Worm (Caenorhabditis elegans) whole organism, late embryonic: ENCODE data around the gene F28A10.13.
"Not testable (repeated sequence)": the region's sequence is repeated elsewhere in the genome, so short reads cannot be mapped to it uniquely, and the experiment has no call there.

Experiments used
- C08G9.2 ChIP-seq: sonication (generic microtip); optimal IDR thresholded peaks from 2 replicates; lab custom pipeline; 2016; ENCODE audit warnings: mild to moderate bottlenecking, missing genetic modification characterization, moderate library complexity, missing compliant biosample characterization
- C38D4.7 ChIP-seq: fragments of 200-800 bp; sonication (Bioruptor generic); optimal IDR thresholded peaks from 2 replicates; lab custom pipeline; 2018; ENCODE audit warnings: mild to moderate bottlenecking, missing genetic modification characterization, moderate library complexity, missing compliant biosample characterization
- T23F11.4 ChIP-seq: fragments of 200-800 bp; sonication (Bioruptor generic); optimal IDR thresholded peaks from 2 replicates; lab custom pipeline; 2018; ENCODE audit warnings: mild to moderate bottlenecking, missing genetic modification characterization, missing compliant biosample characterization
- Y22D7AL.16 ChIP-seq: sonication (generic microtip); optimal IDR thresholded peaks from 2 replicates; lab custom pipeline; 2016; ENCODE audit warnings: missing genetic modification characterization, missing compliant biosample characterization
- ahr-1 ChIP-seq: sonication (generic microtip); optimal IDR thresholded peaks from 2 replicates; lab custom pipeline; 2016; ENCODE audit warnings: missing genetic modification characterization, missing compliant biosample characterization
- ama-1 ChIP-seq: fragments of 150-350 bp; optimal IDR thresholded peaks from 2 replicates; lab custom pipeline; 2014
- ceh-18 ChIP-seq: sonication (generic microtip); optimal IDR thresholded peaks from 2 replicates; lab custom pipeline; 2016; ENCODE audit warnings: missing genetic modification characterization, missing compliant biosample characterization
- ceh-24 ChIP-seq: sonication (generic microtip); optimal IDR thresholded peaks from 2 replicates; lab custom pipeline; 2016; ENCODE audit warnings: mild to moderate bottlenecking, missing genetic modification characterization, missing compliant biosample characterization
- ceh-34 ChIP-seq: sonication (generic microtip); optimal IDR thresholded peaks from 2 replicates; lab custom pipeline; 2016; ENCODE audit warnings: mild to moderate bottlenecking, missing genetic modification characterization, missing compliant biosample characterization
- ceh-45 ChIP-seq: fragments of 200-800 bp; sonication (Bioruptor generic); IDR thresholded peaks from 2 replicates; pipeline ENCODE4 v1.3.6; 2022; ENCODE audit warnings: missing genetic modification reagents, missing genetic modification characterization, missing compliant biosample characterization
- ceh-48 ChIP-seq: sonication (generic microtip); optimal IDR thresholded peaks from 2 replicates; lab custom pipeline; 2016; ENCODE audit warnings: missing genetic modification characterization, inconsistent platforms, missing compliant biosample characterization
- ceh-6 ChIP-seq: fragments of 200-800 bp; sonication (Bioruptor generic); optimal IDR thresholded peaks from 2 replicates; lab custom pipeline; 2018; ENCODE audit warnings: mild to moderate bottlenecking, missing genetic modification characterization, missing compliant biosample characterization
- ceh-9 ChIP-seq: sonication (generic microtip); optimal IDR thresholded peaks from 2 replicates; lab custom pipeline; 2016; ENCODE audit warnings: mild to moderate bottlenecking, missing genetic modification characterization, inconsistent platforms, missing compliant biosample characterization
- che-1 ChIP-seq: sonication (generic microtip); optimal IDR thresholded peaks from 2 replicates; lab custom pipeline; 2016; ENCODE audit warnings: mild to moderate bottlenecking, missing genetic modification characterization, missing compliant biosample characterization
- elt-2 ChIP-seq: sonication (generic microtip); optimal IDR thresholded peaks from 2 replicates; lab custom pipeline; 2016; ENCODE audit warnings: missing genetic modification reagents, missing genetic modification characterization, missing compliant biosample characterization
- fax-1 ChIP-seq: sonication (generic microtip); optimal IDR thresholded peaks from 2 replicates; lab custom pipeline; 2016; ENCODE audit warnings: missing genotype, missing genetic modification characterization, missing compliant biosample characterization
- hlh-15 ChIP-seq: sonication (generic microtip); optimal IDR thresholded peaks from 2 replicates; lab custom pipeline; 2016; ENCODE audit warnings: missing genetic modification characterization, missing compliant biosample characterization
- hlh-30 ChIP-seq: sonication (generic microtip); optimal IDR thresholded peaks from 2 replicates; lab custom pipeline; 2017; ENCODE audit warnings: antibody characterized with exemption, missing genetic modification characterization, missing compliant biosample characterization; ENCODE audit not compliant: insufficient read depth
- hlh-8 ChIP-seq: sonication (generic microtip); optimal IDR thresholded peaks from 2 replicates; lab custom pipeline; 2016; ENCODE audit warnings: missing genotype, missing genetic modification characterization, missing compliant biosample characterization
- lin-11 ChIP-seq: fragments of 200-800 bp; sonication (Bioruptor generic); optimal IDR thresholded peaks from 2 replicates; lab custom pipeline; 2018; ENCODE audit warnings: mild to moderate bottlenecking, missing genetic modification characterization, missing compliant biosample characterization
- mec-3 ChIP-seq: sonication (generic microtip); optimal IDR thresholded peaks from 2 replicates; lab custom pipeline; 2016; ENCODE audit warnings: borderline replicate concordance, missing genetic modification characterization, missing compliant biosample characterization
- nhr-11 ChIP-seq: fragments of 150-350 bp; optimal IDR thresholded peaks from 2 replicates; lab custom pipeline; 2014; ENCODE audit warnings: missing biosample characterization, missing genetic modification characterization
- npax-4 ChIP-seq: sonication (generic microtip); optimal IDR thresholded peaks from 2 replicates; lab custom pipeline; 2016; ENCODE audit warnings: missing genetic modification characterization, missing compliant biosample characterization
- odd-2 ChIP-seq: sonication (generic microtip); optimal IDR thresholded peaks from 2 replicates; lab custom pipeline; 2017; ENCODE audit warnings: antibody characterized with exemption, mild to moderate bottlenecking, missing genetic modification characterization, missing compliant biosample characterization
- pag-3 ChIP-seq: sonication (generic microtip); optimal IDR thresholded peaks from 2 replicates; lab custom pipeline; 2016; ENCODE audit warnings: missing compliant biosample characterization, missing genetic modification characterization, borderline replicate concordance
- pax-1 ChIP-seq: fragments of 150-350 bp; optimal IDR thresholded peaks from 2 replicates; lab custom pipeline; 2014; ENCODE audit warnings: missing biosample characterization, missing genetic modification characterization
- pha-2 ChIP-seq: sonication (generic microtip); optimal IDR thresholded peaks from 2 replicates; lab custom pipeline; 2017; ENCODE audit warnings: mild to moderate bottlenecking, missing genetic modification characterization, missing compliant biosample characterization
- pha-4 ChIP-seq: fragments of 150-350 bp; optimal IDR thresholded peaks from 2 replicates; lab custom pipeline; 2018; ENCODE audit warnings: missing biosample characterization, missing genetic modification reagents, missing genetic modification characterization
- pqm-1 ChIP-seq: sonication (generic microtip); optimal IDR thresholded peaks from 2 replicates; lab custom pipeline; 2016; ENCODE audit warnings: missing genetic modification characterization, missing compliant biosample characterization
- ref-2 ChIP-seq: sonication (generic microtip); optimal IDR thresholded peaks from 2 replicates; lab custom pipeline; 2016; ENCODE audit warnings: missing genetic modification characterization, missing compliant biosample characterization
- sox-4 ChIP-seq: sonication (generic microtip); optimal IDR thresholded peaks from 2 replicates; lab custom pipeline; 2017; ENCODE audit warnings: mild to moderate bottlenecking, missing genetic modification characterization, inconsistent platforms, missing compliant biosample characterization
- syd-9 ChIP-seq: sonication (generic microtip); optimal IDR thresholded peaks from 2 replicates; lab custom pipeline; 2016; ENCODE audit warnings: mild to moderate bottlenecking, missing genetic modification characterization, moderate library complexity, missing compliant biosample characterization
- tbx-2 ChIP-seq: sonication (generic microtip); optimal IDR thresholded peaks from 2 replicates; lab custom pipeline; 2016; ENCODE audit warnings: missing genetic modification characterization, missing compliant biosample characterization
- tbx-7 ChIP-seq: sonication (generic microtip); optimal IDR thresholded peaks from 2 replicates; lab custom pipeline; 2016; ENCODE audit warnings: missing genotype, missing genetic modification characterization, missing compliant biosample characterization
- unc-42 ChIP-seq: sonication (generic microtip); optimal IDR thresholded peaks from 2 replicates; lab custom pipeline; 2016; ENCODE audit warnings: missing genotype, missing genetic modification characterization, missing compliant biosample characterization
- ztf-16 ChIP-seq: sonication (generic microtip); optimal IDR thresholded peaks from 2 replicates; lab custom pipeline; 2017; ENCODE audit warnings: missing genetic modification characterization, missing compliant biosample characterization

Gene F28A10.13

ce11 chrII:840131-840530 is 8.5 kb upstream of the F28A10.13 start, which contains the start of gene clc-33:
TSS of gene clc-33 (plus strand) at chrII:840431.
- no peak for TF ChIP-seq hlh-30 (tag; lab: Kevin White, UChicago)
- TF ChIP-seq pha-2: no peak
- no peak for TF ChIP-seq C08G9.2 (tag; lab: Kevin White, UChicago)
- no peak for TF ChIP-seq lin-11 (tag; lab: Kevin White, UChicago)
- no peak for TF ChIP-seq ceh-45
- no peak for TF ChIP-seq ceh-6
- TF ChIP-seq pqm-1 (tag; lab: Kevin White, UChicago): no peak
- TF ChIP-seq sox-4 (tag; lab: Kevin White, UChicago): no peak
- TF ChIP-seq nhr-11 (tag; lab: Kevin White, UChicago): no peak
- no peak for TF ChIP-seq mec-3
- no peak for TF ChIP-seq npax-4 (tag; lab: Kevin White, UChicago)
- TF ChIP-seq pag-3 (tag; lab: Kevin White, UChicago): no peak
- TF ChIP-seq ama-1: no peak
- no peak for TF ChIP-seq ref-2 (tag; lab: Kevin White, UChicago)
- no peak for TF ChIP-seq che-1 (tag; lab: Kevin White, UChicago)
- TF ChIP-seq tbx-7 (tag; lab: Kevin White, UChicago): no peak

- TF ChIP-seq npax-4 (tag; lab: Kevin White, UChicago) (no peak), ahr-1 (tag; lab: Kevin White, UChicago) (no peak), fax-1 (no peak), sox-4 (tag; lab: Kevin White, UChicago) (no peak)
Measured at ce11 chrII:843971-844370, 4.6 kb upstream of the F28A10.13 start, which contains the start of gene F28A10.4. TSS of gene F28A10.4 (plus strand) at chrII:844271.

- TF ChIP-seq T23F11.4 (GFP tag; lab: Kevin White, UChicago): no peak
- TF ChIP-seq ceh-6: no peak
- TF ChIP-seq C08G9.2 (tag; lab: Kevin White, UChicago): no peak
- no peak for TF ChIP-seq C38D4.7 (GFP tag; lab: Kevin White, UChicago)
- no peak for TF ChIP-seq pqm-1 (tag; lab: Kevin White, UChicago)
- no peak for TF ChIP-seq pag-3 (tag; lab: Kevin White, UChicago)
- no peak for TF ChIP-seq syd-9 (tag; lab: Kevin White, UChicago)
- no peak for TF ChIP-seq unc-42 (tag; lab: Kevin White, UChicago)
- TF ChIP-seq odd-2 (tag; lab: Kevin White, UChicago): no peak
- no peak for TF ChIP-seq ceh-48
- no peak for TF ChIP-seq pha-4
- TF ChIP-seq ztf-16 (tag; lab: Kevin White, UChicago): no peak
- TF ChIP-seq ceh-34 (tag; lab: Kevin White, UChicago): no peak
- TF ChIP-seq ref-2 (tag; lab: Kevin White, UChicago): no peak
- no peak for TF ChIP-seq ceh-24 (tag; lab: Kevin White, UChicago)
- TF ChIP-seq che-1 (tag; lab: Kevin White, UChicago): no peak
- no peak for TF ChIP-seq hlh-15 (tag; lab: Kevin White, UChicago)
- no peak for TF ChIP-seq Y22D7AL.16 (tag; lab: Kevin White, UChicago)
- no peak for TF ChIP-seq ceh-9 (tag; lab: Kevin White, UChicago)
- TF ChIP-seq hlh-8 (tag; lab: Kevin White, UChicago): no peak
Measured at ce11 chrII:845618-846017, 3.0 kb upstream of the F28A10.13 start, which contains the start of gene F28A10.7. TSS of gene F28A10.7 (minus strand) at chrII:845718.

ce11 chrII:850567-850966 is 2.0 kb downstream of the F28A10.13 start, which contains the start of gene F28A10.5:
TSS of gene F28A10.5 (minus strand) at chrII:850667.
- TF ChIP-seq T23F11.4 (GFP tag; lab: Kevin White, UChicago); hlh-8 (tag; lab: Kevin White, UChicago); elt-2 (tag; lab: Kevin White, UChicago): not testable (repeated sequence)

ce11 chrII:861564-861963 is 13.0 kb downstream of the F28A10.13 start, which contains the start of gene Y46B2A.4:
TSS of gene Y46B2A.4 (plus strand) at chrII:861864.
- TF ChIP-seq pax-1 (tag; lab: Kevin White, UChicago) (no peak), ceh-18 (tag; lab: Kevin White, UChicago) (no peak), tbx-2 (tag; lab: Kevin White, UChicago) (no peak)
